Fruit fly (Drosophila melanogaster): ENCODE measurements around the gene Sid.

Gene Sid

DNA sequence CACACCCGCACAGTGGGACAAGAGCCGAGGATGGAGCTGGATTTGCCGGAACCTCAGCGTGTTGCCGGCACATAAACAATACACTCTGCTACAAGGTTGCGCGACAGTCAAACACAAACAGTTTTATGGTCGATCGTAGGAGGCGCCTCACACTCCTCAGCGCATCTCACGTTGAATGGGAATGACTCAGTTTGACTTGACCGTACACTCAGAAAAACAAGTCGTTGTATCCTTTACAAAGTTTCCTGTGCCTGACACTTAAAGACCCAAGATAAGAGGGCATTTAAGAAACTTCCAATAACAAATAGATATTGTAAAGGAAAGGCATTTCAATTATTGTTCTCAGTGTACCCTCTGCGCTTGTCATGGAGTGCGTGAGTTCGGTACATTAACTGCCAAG is 38.8 kb upstream of the Sid start (continued):
- no peak for TF ChIP-seq run (tag; optimal IDR thresholded peaks at IDR 0.05)
- no peak for TF ChIP-seq CG30020 (tag; optimal IDR thresholded peaks at IDR 0.05)
- TF ChIP-seq vfl (GFP tag; optimal IDR thresholded peaks at IDR 0.05) = peak; percentile 29
- no peak for TF ChIP-seq kay (GFP tag; optimal IDR thresholded peaks at IDR 0.05)
- TF ChIP-seq CG17802 (tag; optimal IDR thresholded peaks at IDR 0.05) = no peak
- TF ChIP-seq luna (GFP tag; optimal IDR thresholded peaks at IDR 0.05) = no peak
- TF ChIP-seq CG13123 (GFP tag; optimal IDR thresholded peaks at IDR 0.05) = no peak
- TF ChIP-seq CG13287 (GFP tag; IDR thresholded peaks at IDR 0.05; ENCODE audit: partially characterized antibody) = no peak
- no peak for TF ChIP-seq CG7928 (GFP tag; optimal IDR thresholded peaks at IDR 0.05)
- TF ChIP-seq CG7745 (tag; optimal IDR thresholded peaks at IDR 0.05) = no peak
- TF ChIP-seq ewg (GFP tag; optimal IDR thresholded peaks at IDR 0.05) = peak; percentile 16
- TF ChIP-seq Sin3A (optimal IDR thresholded peaks at IDR 0.05) = no peak
- TF ChIP-seq Neu2 (GFP tag; optimal IDR thresholded peaks at IDR 0.05; ENCODE audit: borderline replicate concordance) = peak; percentile 45
- TF ChIP-seq crp (GFP tag; optimal IDR thresholded peaks at IDR 0.05) = no peak
- peak; percentile 40 for TF ChIP-seq grau (tag; optimal IDR thresholded peaks at IDR 0.05)
- TF ChIP-seq GATAe (GFP tag; conservative IDR thresholded peaks at IDR 0.05) = no peak
- TF ChIP-seq CG34224 (GFP tag; IDR thresholded peaks at IDR 0.05; ENCODE audit: partially characterized antibody) = no peak
- TF ChIP-seq CG1792 (GFP tag; optimal IDR thresholded peaks at IDR 0.05) = peak; percentile 59
- peak; percentile 20 for TF ChIP-seq crc (GFP tag; optimal IDR thresholded peaks at IDR 0.05)
- peak; percentile 18 to 54 for TF ChIP-seq eve (GFP tag; optimal IDR thresholded peaks at IDR 0.05)
- 0 out of 2 replicates have a peak, but pooled peaks have one; percentile 27 for TF ChIP-seq CG7372 (GFP tag; IDR thresholded peaks at IDR 0.05)
- TF ChIP-seq E2f2 (GFP tag; IDR thresholded peaks at IDR 0.05) = 0 out of 2 replicates have a peak, but pooled peaks have one; percentile 26
- TF ChIP-seq ken (GFP tag; IDR thresholded peaks at IDR 0.05) = 0 out of 3 replicates have a peak, but pooled peaks have one; percentile 60
- no peak for TF ChIP-seq CG6683 (GFP tag; optimal IDR thresholded peaks at IDR 0.05)
- TF ChIP-seq CG32767 (GFP tag; IDR thresholded peaks at IDR 0.05) = no peak
- no peak for TF ChIP-seq CG12299 (tag; optimal IDR thresholded peaks at IDR 0.05)
- no peak for TF ChIP-seq C15 (GFP tag; IDR thresholded peaks at IDR 0.05)
- peak; percentile 67 for TF ChIP-seq fd96Cb (tag; optimal IDR thresholded peaks at IDR 0.05)
- TF ChIP-seq CG16813 (GFP tag; IDR thresholded peaks at IDR 0.05; ENCODE audit: partially characterized antibody) = no peak
- TF ChIP-seq repo (GFP tag; optimal IDR thresholded peaks at IDR 0.05) = peak; percentile 13
- TF ChIP-seq abd-A (tag; optimal IDR thresholded peaks at IDR 0.05) = no peak
- TF ChIP-seq CG34376 (GFP tag; optimal IDR thresholded peaks at IDR 0.05) = no peak
- peak; percentile 75 for TF ChIP-seq CG4404 (GFP tag; IDR thresholded peaks at IDR 0.05)
- TF ChIP-seq bsh (GFP tag; optimal IDR thresholded peaks at IDR 0.05) = peak in 1 of 2 experiments; percentile 40
- TF ChIP-seq lilli (GFP tag; optimal IDR thresholded peaks at IDR 0.05) = peak; percentile 55
- peak; percentile 71 for TF ChIP-seq CG11504 (tag; optimal IDR thresholded peaks at IDR 0.05)
- peak; percentile 58 for TF ChIP-seq pnt (GFP tag; optimal IDR thresholded peaks at IDR 0.05)
- TF ChIP-seq CG13894 (tag; optimal IDR thresholded peaks at IDR 0.05) = no peak
- TF ChIP-seq dysf (GFP tag; IDR thresholded peaks at IDR 0.05) = peak; percentile 38; the same call in 2 of the 3 replicates
- TF ChIP-seq Dbx (GFP tag; IDR thresholded peaks at IDR 0.05) = 0 out of 3 replicates have a peak, but pooled peaks have one; percentile 52
- peak; percentile 82 for TF ChIP-seq zf30C (GFP tag; optimal IDR thresholded peaks at IDR 0.05)
- TF ChIP-seq MTF-1 (GFP tag; optimal IDR thresholded peaks at IDR 0.05; ENCODE audit: borderline replicate concordance) = peak; percentile 46
- TF ChIP-seq Atf6 (GFP tag; IDR thresholded peaks at IDR 0.05) = 0 out of 2 replicates have a peak, but pooled peaks have one; percentile 15
- TF ChIP-seq lab (GFP tag; optimal IDR thresholded peaks at IDR 0.05) = peak; percentile 71
- 0 out of 2 replicates have a peak, but pooled peaks have one; percentile 36 for TF ChIP-seq dan (GFP tag; IDR thresholded peaks at IDR 0.05)
- peak; percentile 49 for TF ChIP-seq CG12391 (tag; optimal IDR thresholded peaks at IDR 0.05)
- TF ChIP-seq Hsf (GFP tag; optimal IDR thresholded peaks at IDR 0.05) = peak; percentile 52
- TF ChIP-seq Drgx (GFP tag; IDR thresholded peaks at IDR 0.05) = 0 out of 2 replicates have a peak, but pooled peaks have one; percentile 42
- TF ChIP-seq ac (GFP tag; optimal IDR thresholded peaks at IDR 0.05) = peak; percentile 34
- peak; percentile 40 for TF ChIP-seq CG6254 (GFP tag; optimal IDR thresholded peaks at IDR 0.05)
